Fruit fly (Drosophila melanogaster) whole organism, wandering third instar larva: ENCODE measurements around the gene Septin2.

Experiments
- Abd-B ChIP-seq: fragments of >200 bp; optimal IDR thresholded peaks from 2 replicates; lab custom pipeline; 2017; ENCODE audit warnings: missing biosample characterization, missing genetic modification characterization
- CG32264 ChIP-seq: fragments of 200-800 bp; sonication (Bioruptor generic); optimal IDR thresholded peaks from 2 replicates; lab custom pipeline; 2016; ENCODE audit warnings: missing biosample characterization, missing genetic modification characterization
- CG9705 ChIP-seq: fragments of 200-800 bp; sonication (Bioruptor generic); optimal IDR thresholded peaks from 2 replicates; lab custom pipeline; 2018; ENCODE audit warnings: missing biosample characterization, mild to moderate bottlenecking, missing genetic modification characterization
- CrebA ChIP-seq: fragments of 200-800 bp; sonication (Bioruptor generic); optimal IDR thresholded peaks from 2 replicates; lab custom pipeline; 2016; ENCODE audit warnings: missing biosample characterization, mild to moderate bottlenecking, missing genetic modification characterization, borderline replicate concordance
- Dfd ChIP-seq: fragments of >200 bp; optimal IDR thresholded peaks from 2 replicates; lab custom pipeline; 2017; ENCODE audit warnings: missing biosample characterization, missing genetic modification characterization
- Dif ChIP-seq: fragments of 200-275, 200-300 bp; sonication (Bioruptor generic); optimal IDR thresholded peaks from 2 replicates; lab custom pipeline; 2018; ENCODE audit warnings: missing biosample characterization, missing genetic modification characterization; ENCODE audit not compliant: partially characterized antibody
- GATAd ChIP-seq: sonication (Bioruptor generic); optimal IDR thresholded peaks from 2 replicates; lab custom pipeline; 2016; ENCODE audit warnings: missing biosample characterization, missing genetic modification characterization
- HLH106 ChIP-seq: fragments of 200-800 bp; optimal IDR thresholded peaks from 3 replicates; lab custom pipeline; 2019; ENCODE audit warnings: missing biosample characterization, mild to moderate bottlenecking, missing genetic modification characterization, moderate library complexity
- Hnf4 ChIP-seq: fragments of 200-800 bp; sonication (Bioruptor generic); optimal IDR thresholded peaks from 2 replicates; lab custom pipeline; 2016; ENCODE audit warnings: missing biosample characterization, mild to moderate bottlenecking, missing genetic modification characterization
- Hr78 ChIP-seq: fragments of >200 bp; optimal IDR thresholded peaks from 2 replicates; lab custom pipeline; 2017; ENCODE audit warnings: missing biosample characterization, missing genetic modification characterization
- Hr83 ChIP-seq: fragments of 200-300 bp; sonication (Bioruptor generic); optimal IDR thresholded peaks from 2 replicates; lab custom pipeline; 2016; ENCODE audit warnings: missing biosample characterization, mild to moderate bottlenecking, missing genetic modification characterization, moderate library complexity; ENCODE audit not compliant: poor library complexity, severe bottlenecking
- Jra ChIP-seq: sonication (Bioruptor generic); optimal IDR thresholded peaks from 2 replicates; lab custom pipeline; 2016; ENCODE audit warnings: missing biosample characterization, missing genetic modification characterization
- Mio ChIP-seq: sonication (Bioruptor generic); optimal IDR thresholded peaks from 2 replicates; lab custom pipeline; 2016; ENCODE audit warnings: missing biosample characterization, missing genetic modification characterization
- Myc ChIP-seq: fragments of >200 bp; optimal IDR thresholded peaks from 2 replicates; lab custom pipeline; 2017
- N ChIP-seq: fragments of >200 bp; optimal IDR thresholded peaks from 2 replicates; lab custom pipeline; 2018; ENCODE audit warnings: missing biosample characterization, missing external identifiers, missing genetic modification characterization
- OdsH ChIP-seq: fragments of 200-800 bp; sonication (Bioruptor generic); optimal IDR thresholded peaks from 2 replicates; lab custom pipeline; 2016; ENCODE audit warnings: missing biosample characterization, mild to moderate bottlenecking, missing genetic modification characterization
- Rel ChIP-seq, 2 experiments: fragments of 200-800 bp; sonication (Bioruptor generic) in 1 of 2; optimal IDR thresholded peaks; 2 replicates in 1 of 2; 3 replicates in 1 of 2; lab custom pipeline; 2016 to 2019; ENCODE audit warnings: mild to moderate bottlenecking in 2 of 2, missing biosample characterization in 2 of 2, missing genetic modification characterization in 2 of 2, moderate library complexity in 1 of 2
- Sp1 ChIP-seq: fragments of 200-800 bp; sonication (Bioruptor generic); optimal IDR thresholded peaks from 3 replicates; lab custom pipeline; 2019; ENCODE audit warnings: missing biosample characterization, mild to moderate bottlenecking, missing genetic modification characterization, moderate library complexity
- Vsx2 ChIP-seq: fragments of 200-300, 225-300 bp; sonication (Bioruptor generic); optimal IDR thresholded peaks from 2 replicates; lab custom pipeline; 2018; ENCODE audit warnings: missing biosample characterization, missing genetic modification characterization; ENCODE audit not compliant: partially characterized antibody
- br ChIP-seq: fragments of 200-800 bp; sonication (Bioruptor generic); optimal IDR thresholded peaks from 2 replicates; lab custom pipeline; 2016; ENCODE audit warnings: missing biosample characterization, missing genetic modification characterization
- brk ChIP-seq: fragments of 200-800 bp; sonication (Bioruptor generic); optimal IDR thresholded peaks from 2 replicates; lab custom pipeline; 2016; ENCODE audit warnings: missing biosample characterization, mild to moderate bottlenecking, missing genetic modification characterization
- dl ChIP-seq, 2 experiments: fragments of 175-275, 200-275 bp in 1 of 2; fragments of 200-275 bp in 1 of 2; sonication (Bioruptor generic); optimal IDR thresholded peaks; lab custom pipeline; 2018; ENCODE audit warnings: mild to moderate bottlenecking in 2 of 2, missing biosample characterization in 2 of 2, missing genetic modification characterization in 2 of 2, moderate library complexity in 2 of 2; ENCODE audit not compliant: partially characterized antibody in 2 of 2, insufficient read depth in 1 of 2
- dmrt93B ChIP-seq: fragments of 200-800 bp; sonication (Bioruptor generic); optimal IDR thresholded peaks from 2 replicates; lab custom pipeline; 2018; ENCODE audit warnings: missing biosample characterization, mild to moderate bottlenecking, missing genetic modification characterization
- dsf ChIP-seq: sonication (Bioruptor generic); optimal IDR thresholded peaks from 2 replicates; lab custom pipeline; 2016; ENCODE audit warnings: missing biosample characterization, missing genetic modification characterization, borderline replicate concordance
- ey ChIP-seq: fragments of 200-800 bp; sonication (Bioruptor generic); optimal IDR thresholded peaks from 2 replicates; lab custom pipeline; 2016; ENCODE audit warnings: missing biosample characterization, missing genetic modification characterization
- foxo ChIP-seq, 2 experiments: fragments of 200-800 bp; sonication (Bioruptor generic); optimal IDR thresholded peaks; 2 replicates in 1 of 2; 3 replicates in 1 of 2; lab custom pipeline; 2016 to 2017; ENCODE audit warnings: missing biosample characterization in 2 of 2, missing genetic modification characterization in 2 of 2
- fru ChIP-seq: fragments of 200-800 bp; sonication (Bioruptor generic); optimal IDR thresholded peaks from 3 replicates; lab custom pipeline; 2016; ENCODE audit warnings: missing biosample characterization, mild to moderate bottlenecking, missing genetic modification characterization
- h ChIP-seq: fragments of 200-800 bp; sonication (Bioruptor generic); optimal IDR thresholded peaks from 3 replicates; lab custom pipeline; 2016; ENCODE audit warnings: missing biosample characterization, mild to moderate bottlenecking, missing genetic modification characterization
- jim ChIP-seq: fragments of 175-275, 200-325 bp; sonication (Bioruptor generic); optimal IDR thresholded peaks from 2 replicates; lab custom pipeline; 2016; ENCODE audit warnings: missing biosample characterization, mild to moderate bottlenecking, missing genetic modification characterization
- lola ChIP-seq: fragments of >200 bp; optimal IDR thresholded peaks from 2 replicates; lab custom pipeline; 2017; ENCODE audit warnings: missing biosample characterization, missing genetic modification characterization
- pan ChIP-seq: fragments of >200 bp; optimal IDR thresholded peaks from 2 replicates; lab custom pipeline; 2017
- psq ChIP-seq: fragments of 200-800 bp; sonication (Bioruptor generic); optimal IDR thresholded peaks from 3 replicates; lab custom pipeline; 2017; ENCODE audit warnings: missing biosample characterization, mild to moderate bottlenecking, missing genetic modification characterization, moderate library complexity
- rgr ChIP-seq: fragments of 200-800 bp; sonication (Bioruptor generic); optimal IDR thresholded peaks from 3 replicates; lab custom pipeline; 2016; ENCODE audit warnings: missing biosample characterization, mild to moderate bottlenecking, missing genetic modification characterization
- sage ChIP-seq: fragments of 200-800 bp; sonication (Bioruptor generic); optimal IDR thresholded peaks from 2 replicates; lab custom pipeline; 2016; ENCODE audit warnings: missing biosample characterization, mild to moderate bottlenecking, missing genetic modification characterization
- sv ChIP-seq: fragments of 200-800 bp; sonication (Bioruptor generic); optimal IDR thresholded peaks from 3 replicates; lab custom pipeline; 2016; ENCODE audit warnings: missing biosample characterization, missing genetic modification characterization
- tai ChIP-seq: sonication (Bioruptor generic); optimal IDR thresholded peaks from 2 replicates; lab custom pipeline; 2016; ENCODE audit warnings: missing biosample characterization, missing genetic modification characterization
- usp ChIP-seq: fragments of >200 bp; optimal IDR thresholded peaks from 2 replicates; lab custom pipeline; 2017; ENCODE audit warnings: missing biosample characterization, missing genetic modification characterization
- woc ChIP-seq: sonication (Bioruptor generic); optimal IDR thresholded peaks from 2 replicates; lab custom pipeline; 2016; ENCODE audit warnings: missing biosample characterization, mild to moderate bottlenecking, missing genetic modification characterization

The Septin2 gene

DNA sequence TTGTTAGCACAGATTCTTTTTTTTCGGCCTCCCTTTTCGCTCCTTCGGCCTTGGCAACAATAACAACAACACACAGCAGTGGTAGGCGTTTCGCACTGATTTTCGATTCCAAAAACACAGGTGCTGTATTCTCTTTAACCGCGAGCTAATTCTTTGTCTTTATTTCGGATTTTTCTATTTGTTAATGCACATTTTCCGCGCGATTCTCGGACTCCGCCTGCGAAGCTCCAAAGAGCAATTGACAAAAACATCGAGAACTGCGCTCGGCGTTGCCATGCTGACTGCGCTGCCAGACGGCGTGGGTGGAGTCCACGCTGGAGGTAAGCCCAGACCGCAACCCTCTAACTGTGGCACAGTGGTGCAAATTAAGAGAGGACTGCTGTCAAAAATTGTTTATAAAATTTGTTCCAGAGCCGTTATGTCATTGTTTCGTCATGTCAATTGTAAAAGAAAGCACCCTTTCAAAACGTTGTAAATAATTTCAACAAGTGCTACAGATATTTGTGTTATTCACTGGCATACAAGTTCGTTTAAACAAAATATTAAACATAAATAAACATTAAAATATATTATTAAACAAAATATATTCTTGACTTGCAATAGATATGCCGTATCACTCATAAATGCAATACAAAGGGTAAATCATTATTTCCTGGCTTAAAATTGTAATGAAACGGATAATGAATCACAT lies 30.6 kb downstream of the Septin2 start, which contains the start of the genes DPCoAC and CG5180:
Gene DPCoAC, minus strand, starts transcription at position 253 of the 691 bp plus-strand sequence.
Gene CG5180, plus strand, starts transcription at position 516 of the 691 bp plus-strand sequence.
- TF ChIP-seq Jra (GFP tag; lab: Kevin White, UChicago) (peak; percentile 72), Myc (no peak), dl (GFP tag; optimal IDR thresholded peaks at IDR 0.05; lab: Kevin White, UChicago; ENCODE audit: insufficient read depth in 1 of 2, partially characterized antibody in 2 of 2) (peak in 1 of 2 experiments; percentile 21), jim (GFP tag; lab: Kevin White, UChicago) (peak; percentile 54), Hnf4 (GFP tag; lab: Kevin White, UChicago) (peak; percentile 76), CrebA (no peak), HLH106 (tag; lab: Kevin White, UChicago) (peak; percentile 63), rgr (GFP tag; lab: Kevin White, UChicago) (no peak), h (peak; percentile 6), dsf (no peak), lola (GFP tag; lab: Kevin White, UChicago) (no peak), Dif (GFP tag; lab: Kevin White, UChicago) (peak; percentile 53), foxo (GFP tag; optimal IDR thresholded peaks at IDR 0.05; lab: Kevin White, UChicago) (peak; percentile 34 to 44), Abd-B (GFP tag; lab: Kevin White, UChicago) (no peak), sage (GFP tag; lab: Kevin White, UChicago) (no peak), fru (GFP tag; lab: Kevin White, UChicago) (no peak), pan (no peak), CG32264 (no peak), Hr83 (GFP tag; lab: Kevin White, UChicago) (no peak), usp (GFP tag; lab: Kevin White, UChicago) (no peak), N (no peak), Rel (GFP tag; optimal IDR thresholded peaks at IDR 0.05; lab: Kevin White, UChicago) (no peak), Rel (tag; optimal IDR thresholded peaks at IDR 0.05; lab: Kevin White, UChicago) (peak; percentile 56), Dfd (GFP tag; lab: Kevin White, UChicago) (no peak), psq (GFP tag; lab: Kevin White, UChicago) (peak; percentile 77), brk (GFP tag; lab: Kevin White, UChicago) (no peak), GATAd (no peak), Sp1 (GFP tag; lab: Kevin White, UChicago) (peak; percentile 28), tai (GFP tag; lab: Kevin White, UChicago) (no peak), ey (GFP tag; lab: Kevin White, UChicago) (no peak), dmrt93B (GFP tag; lab: Kevin White, UChicago) (peak; percentile 24), sv (GFP tag; lab: Kevin White, UChicago) (peak; percentile 30), br (no peak), woc (GFP tag; lab: Kevin White, UChicago) (peak; percentile 71), Mio (GFP tag; lab: Kevin White, UChicago) (no peak), Hr78 (GFP tag; lab: Kevin White, UChicago) (no peak), CG9705 (GFP tag; lab: Kevin White, UChicago) (peak; percentile 16), Vsx2 (GFP tag; lab: Kevin White, UChicago) (no peak), OdsH (GFP tag; lab: Kevin White, UChicago) (no peak)

DNA sequence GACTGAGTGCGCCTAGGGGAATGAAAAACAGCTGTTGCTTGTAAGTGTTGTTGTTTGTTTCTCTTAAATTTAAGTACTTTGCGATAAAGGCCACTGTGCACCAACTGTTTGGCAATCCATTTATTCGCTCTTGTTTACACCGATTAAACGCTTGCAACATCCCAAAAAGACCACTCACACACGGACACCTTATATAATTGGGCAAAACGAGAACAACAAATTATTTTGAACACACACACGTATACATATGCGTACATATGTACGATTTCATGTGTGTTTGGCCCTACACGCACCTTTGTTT lies 31.1 kb downstream of the Septin2 start:
- TF ChIP-seq Dfd (GFP tag; lab: Kevin White, UChicago) (no peak), GATAd (no peak), CG32264 (no peak), sage (GFP tag; lab: Kevin White, UChicago) (no peak), foxo (GFP tag; optimal IDR thresholded peaks at IDR 0.05; lab: Kevin White, UChicago) (no peak), fru (GFP tag; lab: Kevin White, UChicago) (no peak), Mio (GFP tag; lab: Kevin White, UChicago) (no peak), dmrt93B (GFP tag; lab: Kevin White, UChicago) (no peak), HLH106 (tag; lab: Kevin White, UChicago) (no peak), brk (GFP tag; lab: Kevin White, UChicago) (no peak), Rel (GFP tag; optimal IDR thresholded peaks at IDR 0.05; lab: Kevin White, UChicago) (no peak), Rel (tag; optimal IDR thresholded peaks at IDR 0.05; lab: Kevin White, UChicago) (no peak), Abd-B (GFP tag; lab: Kevin White, UChicago) (no peak)
